Fruit fly (Drosophila melanogaster) whole organism, embryonic: ENCODE data around the gene mon2.
A peak's percentile ranks its signal among the peaks of the same experiment; 100 is the strongest.

Experiments
- Adf1 ChIP-seq: fragments of 200-800 bp; sonication (Bioruptor generic); IDR thresholded peaks from 2 replicates; pipeline ENCODE4 v1.3.6; 2022; ENCODE audit warnings: missing biosample characterization, missing genetic modification characterization
- Atf3 ChIP-seq: fragments of 200-800 bp; sonication (Bioruptor generic); optimal IDR thresholded peaks from 3 replicates; lab custom pipeline; 2016; ENCODE audit warnings: missing biosample characterization, missing genetic modification characterization
- BEAF-32 ChIP-seq: fragments of 200-800 bp; sonication (Bioruptor generic); optimal IDR thresholded peaks from 3 replicates; lab custom pipeline; 2017; ENCODE audit warnings: missing biosample characterization, missing genetic modification characterization, mild to moderate bottlenecking, moderate library complexity, missing genetic modification reagents
- CG11085 ChIP-seq: fragments of 200-800 bp; sonication (Bioruptor generic); IDR thresholded peaks from 2 replicates; pipeline ENCODE4 v1.3.6; 2022; ENCODE audit warnings: missing biosample characterization, missing genetic modification characterization
- CG11247 ChIP-seq: fragments of 200-800 bp; sonication (Bioruptor generic); IDR thresholded peaks from 2 replicates; pipeline ENCODE4 v1.3.6; 2022; ENCODE audit warnings: missing biosample characterization, missing genetic modification characterization
- CG15073 ChIP-seq: fragments of 200-800 bp; sonication (Bioruptor generic); optimal IDR thresholded peaks from 2 replicates; lab custom pipeline; 2016; ENCODE audit warnings: missing biosample characterization, missing genetic modification characterization
- CG18262 ChIP-seq: fragments of 200-800 bp; optimal IDR thresholded peaks from 3 replicates; lab custom pipeline; 2019; ENCODE audit warnings: missing biosample characterization, mild to moderate bottlenecking, missing genetic modification characterization, moderate library complexity
- CG18599 ChIP-seq: fragments of 200-800 bp; sonication (Bioruptor generic); optimal IDR thresholded peaks from 3 replicates; lab custom pipeline; 2017; ENCODE audit warnings: missing biosample characterization, missing genetic modification characterization, mild to moderate bottlenecking, moderate library complexity, missing genetic modification reagents
- CG2116 ChIP-seq: fragments of 200-800 bp; sonication (Bioruptor generic); optimal IDR thresholded peaks from 3 replicates; lab custom pipeline; 2018; ENCODE audit warnings: missing biosample characterization, mild to moderate bottlenecking, missing genetic modification characterization
- CG31224 ChIP-seq: fragments of 200-800 bp; sonication (Bioruptor generic); IDR thresholded peaks from 2 replicates; pipeline ENCODE4 v1.3.6; 2022; ENCODE audit warnings: missing biosample characterization, missing genetic modification characterization
- CG31388 ChIP-seq: fragments of 200-800 bp; sonication (Bioruptor generic); optimal IDR thresholded peaks from 2 replicates; lab custom pipeline; 2016; ENCODE audit warnings: missing biosample characterization, missing genetic modification characterization
- CG3847 ChIP-seq: fragments of 200-800 bp; sonication (Bioruptor generic); IDR thresholded peaks from 2 replicates; pipeline ENCODE4 v1.3.6; 2022; ENCODE audit warnings: missing biosample characterization, missing genetic modification characterization
- CG4282 ChIP-seq: fragments of 200-800 bp; sonication (Bioruptor generic); optimal IDR thresholded peaks from 2 replicates; lab custom pipeline; 2016; ENCODE audit warnings: missing biosample characterization, missing genetic modification characterization
- CG4360 ChIP-seq: fragments of 200-800 bp; sonication (Bioruptor generic); IDR thresholded peaks from 2 replicates; pipeline ENCODE4 v1.3.6; 2022; ENCODE audit warnings: missing biosample characterization, missing genetic modification characterization
- CG4707 ChIP-seq: fragments of 200-800 bp; sonication (Bioruptor generic); optimal IDR thresholded peaks from 2 replicates; lab custom pipeline; 2018; ENCODE audit warnings: missing biosample characterization, mild to moderate bottlenecking, missing genetic modification characterization, moderate library complexity
- CG6791 ChIP-seq: fragments of 200-800 bp; sonication (Bioruptor generic); IDR thresholded peaks from 3 replicates; pipeline ENCODE4 v1.3.6; 2022; ENCODE audit warnings: missing biosample characterization, missing genetic modification characterization; ENCODE audit not compliant: partially characterized antibody
- CG7271 ChIP-seq: fragments of 200-800 bp; sonication (Bioruptor generic); optimal IDR thresholded peaks from 2 replicates; lab custom pipeline; 2018; ENCODE audit warnings: missing biosample characterization, mild to moderate bottlenecking, missing genetic modification characterization, moderate library complexity
- CG7556 ChIP-seq: fragments of 200-800 bp; sonication (Bioruptor generic); optimal IDR thresholded peaks from 2 replicates; lab custom pipeline; 2017; ENCODE audit warnings: missing biosample characterization, mild to moderate bottlenecking, missing genetic modification characterization
- CG7786 ChIP-seq: fragments of 200-800 bp; sonication (Bioruptor generic); optimal IDR thresholded peaks from 2 replicates; lab custom pipeline; 2016; ENCODE audit warnings: missing biosample characterization, missing genetic modification characterization
- CG9727 ChIP-seq: fragments of 200-800 bp; sonication (Bioruptor generic); optimal IDR thresholded peaks from 3 replicates; lab custom pipeline; 2017; ENCODE audit warnings: missing biosample characterization, mild to moderate bottlenecking, missing genetic modification characterization
- Dek ChIP-seq: fragments of 200-800 bp; sonication (Bioruptor generic); optimal IDR thresholded peaks from 3 replicates; lab custom pipeline; 2019; ENCODE audit warnings: missing biosample characterization, mild to moderate bottlenecking, missing genetic modification characterization, moderate library complexity
- Doc3 ChIP-seq: fragments of 200-800 bp; sonication (Bioruptor generic); IDR thresholded peaks from 3 replicates; pipeline ENCODE4 v1.3.6; 2022; ENCODE audit warnings: missing biosample characterization, missing genetic modification characterization; ENCODE audit not compliant: partially characterized antibody
- GATAe ChIP-seq: fragments of 200-800 bp; sonication (Bioruptor generic); conservative IDR thresholded peaks from 2 replicates; pipeline ENCODE4 v1.3.6; 2022; ENCODE audit warnings: missing biosample characterization, missing genetic modification characterization
- Hr78 ChIP-seq, 2 experiments: fragments of 200-800 bp in 1 of 2; fragments of >200 bp in 1 of 2; sonication (Bioruptor generic) in 1 of 2; optimal IDR thresholded peaks; 2 replicates each; lab custom pipeline; 2017 to 2019; ENCODE audit warnings: missing biosample characterization in 2 of 2, missing genetic modification characterization in 2 of 2, mild to moderate bottlenecking in 1 of 2, moderate library complexity in 1 of 2
- Kr ChIP-seq: fragments of 200-800 bp; sonication (Bioruptor generic); optimal IDR thresholded peaks from 2 replicates; lab custom pipeline; 2017; ENCODE audit warnings: missing biosample characterization, mild to moderate bottlenecking, missing genetic modification characterization
- MESR4 ChIP-seq: fragments of 200-800 bp; sonication (Bioruptor generic); optimal IDR thresholded peaks from 2 replicates; lab custom pipeline; 2018; ENCODE audit warnings: missing biosample characterization, mild to moderate bottlenecking, missing genetic modification characterization, moderate library complexity
- Oli ChIP-seq: fragments of 200-800 bp; sonication (Bioruptor generic); optimal IDR thresholded peaks from 2 replicates; lab custom pipeline; 2018; ENCODE audit warnings: missing biosample characterization, mild to moderate bottlenecking, missing genetic modification characterization, moderate library complexity
- PHDP ChIP-seq: fragments of 200-800 bp; sonication (Bioruptor generic); optimal IDR thresholded peaks from 3 replicates; lab custom pipeline; 2018; ENCODE audit warnings: missing biosample characterization, mild to moderate bottlenecking, missing genetic modification characterization, moderate library complexity
- Xbp1 ChIP-seq: fragments of 200-800 bp; sonication (Bioruptor generic); optimal IDR thresholded peaks from 3 replicates; lab custom pipeline; 2016; ENCODE audit warnings: missing biosample characterization, mild to moderate bottlenecking, missing genetic modification characterization
- az2 ChIP-seq: fragments of 200-800 bp; sonication (Bioruptor generic); optimal IDR thresholded peaks from 3 replicates; lab custom pipeline; 2016; ENCODE audit warnings: missing biosample characterization, missing genetic modification characterization
- bsh ChIP-seq, 2 experiments: fragments of 200-800 bp; sonication (Bioruptor generic); optimal IDR thresholded peaks; 2 replicates each; lab custom pipeline; 2017 to 2018; ENCODE audit warnings: mild to moderate bottlenecking in 2 of 2, missing biosample characterization in 2 of 2, missing genetic modification characterization in 2 of 2, moderate library complexity in 1 of 2
- chinmo ChIP-seq: fragments of 200-800 bp; sonication (Bioruptor generic); IDR thresholded peaks from 4 replicates; pipeline ENCODE4 v1.3.6; 2022; ENCODE audit warnings: missing biosample characterization, missing genetic modification characterization; ENCODE audit not compliant: partially characterized antibody
- crp ChIP-seq, 2 experiments: fragments of 200-800 bp; sonication (Bioruptor generic); optimal IDR thresholded peaks; 2 replicates in 1 of 2; 3 replicates in 1 of 2; lab custom pipeline; 2017; ENCODE audit warnings: missing biosample characterization in 2 of 2, missing genetic modification characterization in 2 of 2, mild to moderate bottlenecking in 1 of 2, moderate library complexity in 1 of 2
- ems ChIP-seq: fragments of 200-800 bp; sonication (Bioruptor generic); optimal IDR thresholded peaks from 3 replicates; lab custom pipeline; 2016; ENCODE audit warnings: missing biosample characterization, missing genetic modification characterization
- gsb ChIP-seq: fragments of 200-800 bp; sonication (Bioruptor generic); IDR thresholded peaks from 2 replicates; pipeline ENCODE4 v1.3.6; 2022; ENCODE audit warnings: missing biosample characterization, missing genetic modification characterization
- hbn ChIP-seq: fragments of 200-800 bp; sonication (Bioruptor generic); IDR thresholded peaks from 2 replicates; pipeline ENCODE4 v1.3.6; 2022; ENCODE audit warnings: missing biosample characterization, missing genetic modification characterization; ENCODE audit not compliant: partially characterized antibody
- jing ChIP-seq: fragments of 200-800 bp; sonication (Bioruptor generic); optimal IDR thresholded peaks from 2 replicates; lab custom pipeline; 2018; ENCODE audit warnings: missing biosample characterization, mild to moderate bottlenecking, missing genetic modification characterization
- lbe ChIP-seq: fragments of 200-800 bp; sonication (Bioruptor generic); optimal IDR thresholded peaks from 2 replicates; lab custom pipeline; 2016; ENCODE audit warnings: missing biosample characterization, mild to moderate bottlenecking, missing genetic modification characterization
- lilli ChIP-seq: fragments of 200-800 bp; sonication (Bioruptor generic); optimal IDR thresholded peaks from 3 replicates; lab custom pipeline; 2016; ENCODE audit warnings: missing biosample characterization, missing genetic modification characterization
- org-1 ChIP-seq: fragments of 200-800 bp; sonication (Bioruptor generic); optimal IDR thresholded peaks from 2 replicates; lab custom pipeline; 2017; ENCODE audit warnings: missing biosample characterization, missing genetic modification characterization
- shn ChIP-seq: fragments of 200-800 bp; sonication (Bioruptor generic); optimal IDR thresholded peaks from 3 replicates; lab custom pipeline; 2016; ENCODE audit warnings: missing biosample characterization, missing genetic modification characterization
- slbo ChIP-seq: fragments of 200-800 bp; sonication (Bioruptor generic); IDR thresholded peaks from 2 replicates; pipeline ENCODE4 v1.3.6; 2022; ENCODE audit warnings: missing biosample characterization, missing genetic modification characterization
- tin ChIP-seq: fragments of 200-800 bp; sonication (Bioruptor generic); optimal IDR thresholded peaks from 3 replicates; lab custom pipeline; 2016; ENCODE audit warnings: missing biosample characterization, missing genetic modification characterization
- tna ChIP-seq: fragments of 200-800 bp; sonication (Bioruptor generic); IDR thresholded peaks from 2 replicates; pipeline ENCODE4 v1.3.6; 2022; ENCODE audit warnings: missing biosample characterization, missing genetic modification characterization; ENCODE audit not compliant: partially characterized antibody
- ttk ChIP-seq: fragments of 200-800 bp; sonication (Bioruptor generic); IDR thresholded peaks from 2 replicates; pipeline ENCODE4 v2.1.2; 2022; ENCODE audit warnings: missing biosample characterization, missing genetic modification characterization
- twi ChIP-seq: fragments of 200-800 bp; optimal IDR thresholded peaks from 2 replicates; lab custom pipeline; 2019; ENCODE audit warnings: missing biosample characterization, mild to moderate bottlenecking, missing genetic modification characterization, moderate library complexity
- unc-4 ChIP-seq: fragments of 200-800 bp; sonication (Bioruptor generic); IDR thresholded peaks from 2 replicates; pipeline ENCODE4 v1.3.6; 2022; ENCODE audit warnings: missing biosample characterization, missing genetic modification characterization; ENCODE audit not compliant: partially characterized antibody
- yki ChIP-seq: fragments of >200 bp; optimal IDR thresholded peaks from 3 replicates; lab custom pipeline; 2018
- zen2 ChIP-seq: fragments of 200-800 bp; sonication (Bioruptor generic); IDR thresholded peaks from 3 replicates; pipeline ENCODE4 v1.3.6; 2022; ENCODE audit warnings: missing biosample characterization, missing genetic modification characterization; ENCODE audit not compliant: partially characterized antibody

mon2 gene

dm6 chr2L:8082692-8083412 lies 41.0 kb downstream of the mon2 start, which contains the start of gene Mcr (continued):
- TF ChIP-seq PHDP (tag; lab: Kevin White, UChicago) (no peak), MESR4 (GFP tag; lab: Kevin White, UChicago) (peak; percentile 60), Xbp1 (GFP tag; lab: Kevin White, UChicago) (peak; percentile 33), CG31388 (GFP tag; lab: Kevin White, UChicago) (no peak), bsh (GFP tag; optimal IDR thresholded peaks at IDR 0.05; lab: Kevin White, UChicago) (no peak), slbo (no peak), tna (no peak), Doc3 (GFP tag; lab: Robert Waterston, UW) (no peak), CG18262 (tag; lab: Kevin White, UChicago) (no peak), gsb (no peak), GATAe (no peak), CG11085 (no peak), CG18599 (GFP tag; lab: Kevin White, UChicago) (no peak), Oli (no peak), shn (GFP tag; lab: Kevin White, UChicago) (no peak), twi (tag; lab: Kevin White, UChicago) (no peak), CG7271 (tag; lab: Kevin White, UChicago) (no peak), CG11247 (GFP tag; lab: Robert Waterston, UW) (no peak), CG4360 (GFP tag; lab: Robert Waterston, UW) (peak; percentile 68), Hr78 (GFP tag; optimal IDR thresholded peaks at IDR 0.05; lab: Kevin White, UChicago) (no peak), lilli (GFP tag; lab: Kevin White, UChicago) (peak; percentile 51), yki (lab: Kevin White, UChicago) (no peak), CG31224 (GFP tag; lab: Robert Waterston, UW) (no peak), CG2116 (GFP tag; lab: Kevin White, UChicago) (peak; percentile 50), CG7786 (GFP tag; lab: Kevin White, UChicago) (peak; percentile 11), Dek (tag; lab: Kevin White, UChicago) (peak; percentile 14), lbe (GFP tag; lab: Kevin White, UChicago) (no peak), ems (GFP tag; lab: Kevin White, UChicago) (peak; percentile 8), CG9727 (GFP tag; lab: Kevin White, UChicago) (no peak), CG4282 (no peak), chinmo (GFP tag; lab: Robert Waterston, UW) (no peak), unc-4 (GFP tag; lab: Robert Waterston, UW) (peak; percentile 57), Kr (no peak), CG3847 (GFP tag; lab: Robert Waterston, UW) (no peak; the same call in 1 of the 2 replicates), crp (GFP tag; optimal IDR thresholded peaks at IDR 0.05; lab: Kevin White, UChicago) (peak in 1 of 2 experiments; percentile 21), CG4707 (GFP tag; lab: Kevin White, UChicago) (no peak), jing (no peak), az2 (GFP tag; lab: Kevin White, UChicago) (no peak), Adf1 (no peak), Atf3 (GFP tag; lab: Kevin White, UChicago) (no peak), ttk (GFP tag; lab: Robert Waterston, UW) (no peak), BEAF-32 (GFP tag; lab: Kevin White, UChicago) (peak; percentile 87), CG7556 (no peak), org-1 (no peak), hbn (GFP tag; lab: Robert Waterston, UW) (peak; percentile 23; the same call in 1 of the 2 replicates), CG15073 (GFP tag; lab: Kevin White, UChicago) (no peak), zen2 (GFP tag; lab: Robert Waterston, UW) (no peak), CG6791 (GFP tag; lab: Robert Waterston, UW) (peak; percentile 36; the same call in 2 of the 3 replicates), tin (GFP tag; lab: Kevin White, UChicago) (no peak)
